Worm (Caenorhabditis elegans): ENCODE results near the gene klf-2.

Gene klf-2

ce11 chrV:20711733-20712132 lies 26.2 kb downstream of the klf-2 start (continued):
- TF ChIP-seq lin-39 (tag; optimal IDR thresholded peaks at IDR 0.05) (peak; percentile 22), mep-1 (tag; optimal IDR thresholded peaks at IDR 0.05) (peak; percentile 58), sup-37 (GFP tag; optimal IDR thresholded peaks at IDR 0.05) (no peak), sptf-1 (tag; optimal IDR thresholded peaks at IDR 0.05) (no peak), unc-98 (GFP tag; IDR thresholded peaks at IDR 0.05) (no peak), mef-2 (tag; optimal IDR thresholded peaks at IDR 0.05) (peak; percentile 31), ets-5 (GFP tag; IDR thresholded peaks at IDR 0.05) (no peak), pqm-1 (tag; optimal IDR thresholded peaks at IDR 0.05) (no peak), hlh-4 (tag; optimal IDR thresholded peaks at IDR 0.05) (no peak), zip-4 (GFP tag; optimal IDR thresholded peaks at IDR 0.05) (peak; percentile 59), C04F5.9 (tag; optimal IDR thresholded peaks at IDR 0.05) (no peak), ces-1 (GFP tag; optimal IDR thresholded peaks at IDR 0.05) (no peak), unc-86 (tag; optimal IDR thresholded peaks at IDR 0.05) (no peak), unc-130 (tag; optimal IDR thresholded peaks at IDR 0.05) (peak; percentile 53), lin-35 (GFP tag; optimal IDR thresholded peaks at IDR 0.05) (peak in 1 of 2 experiments; percentile 20), C16A3.4 (tag; optimal IDR thresholded peaks at IDR 0.05) (peak; percentile 40), lin-15B (tag; optimal IDR thresholded peaks at IDR 0.05) (no peak), Y116A8C.19 (tag; optimal IDR thresholded peaks at IDR 0.05; ENCODE audit: borderline replicate concordance) (no peak), nhr-19 (GFP tag; conservative IDR thresholded peaks at IDR 0.05) (peak; percentile 53), lin-14 (GFP tag; optimal IDR thresholded peaks at IDR 0.05) (peak; percentile 72), xbp-1 (tag; optimal IDR thresholded peaks at IDR 0.05) (peak; percentile 20), lir-3 (tag; optimal IDR thresholded peaks at IDR 0.05; ENCODE audit: poor library complexity) (peak; percentile 30), ceh-8 (GFP tag; optimal IDR thresholded peaks at IDR 0.05) (no peak), irx-1 (tag; optimal IDR thresholded peaks at IDR 0.05) (peak; percentile 28), ceh-82 (tag; optimal IDR thresholded peaks at IDR 0.05) (peak in 1 of 3 experiments; percentile 60), aly-2 (tag; optimal IDR thresholded peaks at IDR 0.05) (peak; percentile 4), egl-27 (tag; optimal IDR thresholded peaks at IDR 0.05) (no peak), nhr-20 (tag; optimal IDR thresholded peaks at IDR 0.05) (peak; percentile 30)

ce11 chrV:20712318-20712993 lies 27.0 kb downstream of the klf-2 start:
- TF ChIP-seq blmp-1 (tag; optimal IDR thresholded peaks at IDR 0.05) (peak; percentile 50), C04F5.9 (tag; optimal IDR thresholded peaks at IDR 0.05) (peak; percentile 10), elt-2 (tag; optimal IDR thresholded peaks at IDR 0.05) (peak; percentile 94), lin-13 (GFP tag; optimal IDR thresholded peaks at IDR 0.05) (no peak), fkh-10 (GFP tag; optimal IDR thresholded peaks at IDR 0.05) (no peak), nhr-90 (tag; optimal IDR thresholded peaks at IDR 0.05; ENCODE audit: poor library complexity) (peak; percentile 54), fos-1 (tag; optimal IDR thresholded peaks at IDR 0.05) (no peak), dpl-1 (GFP tag; optimal IDR thresholded peaks at IDR 0.05) (peak in 1 of 3 experiments; percentile 1), tbx-2 (tag; optimal IDR thresholded peaks at IDR 0.05) (peak; percentile 20), tlp-1 (tag; optimal IDR thresholded peaks at IDR 0.05) (no peak), nhr-71 (tag; optimal IDR thresholded peaks at IDR 0.05) (peak; percentile 37), mab-9 (GFP tag; IDR thresholded peaks at IDR 0.05) (no peak), nhr-19 (GFP tag; conservative IDR thresholded peaks at IDR 0.05) (peak; percentile 66), unc-86 (tag; optimal IDR thresholded peaks at IDR 0.05) (no peak), lsy-2 (tag; optimal IDR thresholded peaks at IDR 0.05) (peak in 1 of 2 experiments; percentile 23), mdl-1 (tag; optimal IDR thresholded peaks at IDR 0.05) (peak in 1 of 2 experiments; percentile 93), nhr-47 (tag; optimal IDR thresholded peaks at IDR 0.05) (no peak), lin-35 (GFP tag; optimal IDR thresholded peaks at IDR 0.05) (peak in 1 of 2 experiments; percentile 78), nhr-85 (tag) (peak; percentile 65), hlh-4 (tag; optimal IDR thresholded peaks at IDR 0.05) (no peak), unc-130 (tag; optimal IDR thresholded peaks at IDR 0.05) (peak; percentile 9), nhr-28 (tag; optimal IDR thresholded peaks at IDR 0.05) (no peak), nhr-77 (tag; optimal IDR thresholded peaks at IDR 0.05) (no peak), fkh-8 (tag; optimal IDR thresholded peaks at IDR 0.05) (no peak), ztf-4 (tag; optimal IDR thresholded peaks at IDR 0.05) (no peak), elt-3 (tag; optimal IDR thresholded peaks at IDR 0.05) (peak in 2 of 6 experiments; percentile 71 to 77), F16B12.6 (tag; optimal IDR thresholded peaks at IDR 0.05) (no peak), efl-1 (optimal IDR thresholded peaks at IDR 0.05) (peak in 1 of 2 experiments; percentile 3), efl-1 (GFP tag; optimal IDR thresholded peaks at IDR 0.05 in 1 of 2) (peak in 1 of 2 experiments; percentile 92), irx-1 (tag; optimal IDR thresholded peaks at IDR 0.05) (peak; percentile 18)
